Worm (Caenorhabditis elegans) whole organism, young adult: Measurements from ENCODE around the gene R05G6.9.
"Not testable (repeated sequence)": the region's sequence is repeated elsewhere in the genome, so short reads cannot be mapped to it uniquely, and the experiment has no call there.

Experiments
- B0336.3 ChIP-seq: fragments of 200-800 bp; sonication (Bioruptor generic); IDR thresholded peaks from 2 replicates; pipeline ENCODE4 v1.3.6; 2022; ENCODE audit warnings: missing genetic modification characterization, missing compliant biosample characterization
- F49E8.2 ChIP-seq: sonication (generic microtip); optimal IDR thresholded peaks from 3 replicates; lab custom pipeline; 2017; ENCODE audit warnings: missing genetic modification characterization, mild to moderate bottlenecking, missing compliant biosample characterization, antibody characterized with exemption, moderate library complexity; ENCODE audit not compliant: insufficient read depth
- Y53G8AR.9 ChIP-seq: fragments of 200-800 bp; sonication (Bioruptor generic); conservative IDR thresholded peaks from 2 replicates; pipeline ENCODE4 v1.3.6; 2022; ENCODE audit warnings: missing genetic modification reagents, missing genetic modification characterization, missing compliant biosample characterization
- Y79H2A.3 ChIP-seq: fragments of 200-800 bp; sonication (Bioruptor generic); conservative IDR thresholded peaks from 2 replicates; pipeline ENCODE4 v1.3.6; 2022; ENCODE audit warnings: missing genetic modification reagents, missing genetic modification characterization, missing compliant biosample characterization
- Y95B8A.8 ChIP-seq: fragments of 200-800 bp; sonication (Bioruptor generic); IDR thresholded peaks from 2 replicates; pipeline ENCODE4 v1.3.6; 2022; ENCODE audit warnings: missing genetic modification reagents, missing genetic modification characterization, missing compliant biosample characterization
- ama-1 ChIP-seq, 3 experiments: fragments of 150-350 bp in 1 of 3; sonication (generic microtip) in 2 of 3; optimal IDR thresholded peaks; 2 replicates each; lab custom pipeline; 2014 to 2018; ENCODE audit warnings: missing biosample characterization in 2 of 3, missing genetic modification characterization in 2 of 3, missing genetic modification reagents in 2 of 3
- aptf-2 ChIP-seq: fragments of 200-800 bp; sonication (Bioruptor generic); conservative IDR thresholded peaks from 2 replicates; pipeline ENCODE4 v1.3.6; 2022; ENCODE audit warnings: missing genetic modification reagents, missing genetic modification characterization, missing compliant biosample characterization
- athp-1 ChIP-seq: sonication (generic microtip); optimal IDR thresholded peaks from 2 replicates; lab custom pipeline; 2017; ENCODE audit warnings: mild to moderate bottlenecking, missing genetic modification characterization, missing compliant biosample characterization
- attf-3 ChIP-seq: fragments of 200-800 bp; sonication (Bioruptor generic); conservative IDR thresholded peaks from 2 replicates; pipeline ENCODE4 v1.3.6; 2022; ENCODE audit warnings: missing genetic modification reagents, missing genetic modification characterization, missing compliant biosample characterization
- cebp-1 ChIP-seq, 2 experiments: fragments of 200-800 bp in 1 of 2; sonication (Bioruptor generic) in 1 of 2; sonication (generic microtip) in 1 of 2; IDR thresholded peaks in 1 of 2; optimal IDR thresholded peaks in 1 of 2; 2 replicates each; pipeline versions ENCODE4 v1.3.6 to Lab custom; 2017 to 2022; ENCODE audit warnings: missing compliant biosample characterization in 2 of 2, missing genetic modification characterization in 2 of 2, mild to moderate bottlenecking in 1 of 2, missing genetic modification reagents in 1 of 2, moderate library complexity in 1 of 2
- cebp-2 ChIP-seq: fragments of 200-800 bp; sonication (Bioruptor generic); IDR thresholded peaks from 2 replicates; pipeline ENCODE4 v1.3.6; 2022; ENCODE audit warnings: missing genetic modification characterization, missing compliant biosample characterization
- ceh-40 ChIP-seq: fragments of 200-800 bp; sonication (Bioruptor generic); IDR thresholded peaks from 2 replicates; pipeline ENCODE4 v1.3.6; 2022; ENCODE audit warnings: missing genetic modification characterization, missing compliant biosample characterization
- dox-1 ChIP-seq: fragments of 200-800 bp; sonication (Bioruptor generic); IDR thresholded peaks from 2 replicates; pipeline ENCODE4 v1.3.6; 2022; ENCODE audit warnings: missing genetic modification reagents, missing genetic modification characterization, missing compliant biosample characterization
- egl-44 ChIP-seq: fragments of 200-800 bp; sonication (Bioruptor generic); IDR thresholded peaks from 2 replicates; pipeline ENCODE4 v1.3.6; 2022; ENCODE audit warnings: missing genetic modification reagents, missing genetic modification characterization, missing compliant biosample characterization
- egrh-3 ChIP-seq: fragments of 200-800 bp; sonication (Bioruptor generic); IDR thresholded peaks from 2 replicates; pipeline ENCODE4 v1.3.6; 2022; ENCODE audit warnings: missing genetic modification reagents, missing genetic modification characterization, missing compliant biosample characterization
- ekl-4 ChIP-seq: fragments of 200-800 bp; sonication (Bioruptor generic); IDR thresholded peaks from 2 replicates; pipeline ENCODE4 v1.3.6; 2022; ENCODE audit warnings: missing genetic modification reagents, missing genetic modification characterization, missing compliant biosample characterization
- hlh-12 ChIP-seq: sonication (generic microtip); optimal IDR thresholded peaks from 2 replicates; lab custom pipeline; 2016; ENCODE audit warnings: missing genetic modification characterization, missing compliant biosample characterization
- hmg-1.2 ChIP-seq: fragments of 200-800 bp; sonication (Bioruptor generic); IDR thresholded peaks from 2 replicates; pipeline ENCODE4 v1.3.6; 2022; ENCODE audit warnings: missing genetic modification reagents, missing genetic modification characterization, missing compliant biosample characterization
- hrde-1 ChIP-seq: sonication (generic microtip); optimal IDR thresholded peaks from 2 replicates; lab custom pipeline; 2016; ENCODE audit warnings: missing genetic modification characterization, mild to moderate bottlenecking, missing compliant biosample characterization, moderate library complexity, missing genotype, missing genetic modification reagents, borderline replicate concordance
- hsf-1 ChIP-seq: fragments of 200-800 bp; sonication (Bioruptor generic); IDR thresholded peaks from 2 replicates; pipeline ENCODE4 v1.3.6; 2022; ENCODE audit warnings: missing genetic modification reagents, missing genetic modification characterization, missing compliant biosample characterization
- lin-26 ChIP-seq: fragments of 200-800 bp; sonication (Bioruptor generic); IDR thresholded peaks from 2 replicates; pipeline ENCODE4 v1.3.6; 2022; ENCODE audit warnings: missing genetic modification reagents, missing genetic modification characterization, missing compliant biosample characterization
- lin-35 ChIP-seq, 3 experiments: fragments of 150-350 bp in 2 of 3; sonication (generic microtip) in 1 of 3; optimal IDR thresholded peaks; 2 replicates each; lab custom pipeline; 2014 to 2018; ENCODE audit warnings: missing biosample characterization in 3 of 3, missing genetic modification characterization in 3 of 3, missing genetic modification reagents in 3 of 3
- lin-54 ChIP-seq: fragments of 200-800 bp; sonication (Bioruptor generic); optimal IDR thresholded peaks from 2 replicates; lab custom pipeline; 2018; ENCODE audit warnings: mild to moderate bottlenecking, missing genetic modification characterization, missing compliant biosample characterization
- lsl-1 ChIP-seq: fragments of 200-800 bp; sonication (Bioruptor generic); optimal IDR thresholded peaks from 2 replicates; lab custom pipeline; 2018; ENCODE audit warnings: mild to moderate bottlenecking, missing genetic modification characterization, moderate library complexity, missing compliant biosample characterization
- madf-3 ChIP-seq: fragments of 200-800 bp; sonication (Bioruptor generic); IDR thresholded peaks from 2 replicates; pipeline ENCODE4 v1.3.6; 2022; ENCODE audit warnings: missing genetic modification reagents, missing genetic modification characterization, missing compliant biosample characterization
- madf-6 ChIP-seq: fragments of 200-800 bp; sonication (Bioruptor generic); IDR thresholded peaks from 2 replicates; pipeline ENCODE4 v1.3.6; 2022; ENCODE audit warnings: missing genetic modification reagents, missing genetic modification characterization, missing compliant biosample characterization
- mes-4 ChIP-seq: sonication (generic microtip); optimal IDR thresholded peaks from 2 replicates; lab custom pipeline; 2016; ENCODE audit warnings: missing genotype, missing genetic modification characterization, missing compliant biosample characterization
- pbrm-1 ChIP-seq: fragments of 200-800 bp; sonication (Bioruptor generic); IDR thresholded peaks from 2 replicates; pipeline ENCODE4 v1.3.6; 2022; ENCODE audit warnings: missing genetic modification reagents, missing genetic modification characterization, missing compliant biosample characterization
- rcor-1 ChIP-seq: fragments of 200-800 bp; sonication (Bioruptor generic); IDR thresholded peaks from 2 replicates; pipeline ENCODE4 v1.3.6; 2022; ENCODE audit warnings: missing genetic modification reagents, missing genetic modification characterization, missing compliant biosample characterization
- rec-8 ChIP-seq, 2 experiments: sonication (generic microtip); optimal IDR thresholded peaks; 2 replicates each; lab custom pipeline; 2016; ENCODE audit warnings: mild to moderate bottlenecking in 2 of 2, missing genetic modification characterization in 2 of 2, missing genetic modification reagents in 2 of 2, missing genotype in 2 of 2, missing biosample characterization in 1 of 2, missing compliant biosample characterization in 1 of 2, moderate library complexity in 1 of 2
- sea-2 ChIP-seq: fragments of 200-800 bp; sonication (Bioruptor generic); IDR thresholded peaks from 2 replicates; pipeline ENCODE4 v1.3.6; 2022; ENCODE audit warnings: missing genetic modification characterization, missing compliant biosample characterization
- snpc-1.3 ChIP-seq: sonication (generic microtip); optimal IDR thresholded peaks from 2 replicates; lab custom pipeline; 2017; ENCODE audit warnings: missing genetic modification characterization, mild to moderate bottlenecking, missing compliant biosample characterization, antibody characterized with exemption, moderate library complexity, missing genotype, missing genetic modification reagents; ENCODE audit not compliant: insufficient read depth
- snpc-3.4 ChIP-seq: sonication (generic microtip); optimal IDR thresholded peaks from 2 replicates; lab custom pipeline; 2017; ENCODE audit warnings: missing genetic modification characterization, mild to moderate bottlenecking, missing compliant biosample characterization, antibody characterized with exemption, moderate library complexity, missing genotype, missing genetic modification reagents
- snpc-4 ChIP-seq, 5 experiments: fragments of 150-350 bp in 1 of 5; sonication (generic microtip) in 4 of 5; optimal IDR thresholded peaks; 2 replicates each; lab custom pipeline; 2014 to 2018; ENCODE audit warnings: missing genetic modification characterization in 5 of 5, missing biosample characterization in 3 of 5, antibody characterized with exemption in 2 of 5, mild to moderate bottlenecking in 2 of 5, missing compliant biosample characterization in 2 of 5, missing genotype in 2 of 5, moderate library complexity in 2 of 5, missing genetic modification reagents in 1 of 5
- tbp1 ChIP-seq: fragments of 200-800 bp; sonication (Bioruptor generic); optimal IDR thresholded peaks from 2 replicates; lab custom pipeline; 2018; ENCODE audit warnings: mild to moderate bottlenecking, missing genetic modification characterization, missing compliant biosample characterization
- unc-130 ChIP-seq: sonication (generic microtip); optimal IDR thresholded peaks from 2 replicates; lab custom pipeline; 2016; ENCODE audit warnings: missing genetic modification reagents, missing genetic modification characterization, missing compliant biosample characterization
- ztf-25 ChIP-seq: fragments of 200-800 bp; sonication (Bioruptor generic); IDR thresholded peaks from 2 replicates; pipeline ENCODE4 v1.3.6; 2022; ENCODE audit warnings: missing genetic modification reagents, missing genetic modification characterization, missing compliant biosample characterization
- ztf-28 ChIP-seq: fragments of 200-800 bp; sonication (Bioruptor generic); IDR thresholded peaks from 2 replicates; pipeline ENCODE4 v1.3.6; 2022; ENCODE audit warnings: missing genetic modification reagents, missing genetic modification characterization, missing compliant biosample characterization

Gene R05G6.9

DNA sequence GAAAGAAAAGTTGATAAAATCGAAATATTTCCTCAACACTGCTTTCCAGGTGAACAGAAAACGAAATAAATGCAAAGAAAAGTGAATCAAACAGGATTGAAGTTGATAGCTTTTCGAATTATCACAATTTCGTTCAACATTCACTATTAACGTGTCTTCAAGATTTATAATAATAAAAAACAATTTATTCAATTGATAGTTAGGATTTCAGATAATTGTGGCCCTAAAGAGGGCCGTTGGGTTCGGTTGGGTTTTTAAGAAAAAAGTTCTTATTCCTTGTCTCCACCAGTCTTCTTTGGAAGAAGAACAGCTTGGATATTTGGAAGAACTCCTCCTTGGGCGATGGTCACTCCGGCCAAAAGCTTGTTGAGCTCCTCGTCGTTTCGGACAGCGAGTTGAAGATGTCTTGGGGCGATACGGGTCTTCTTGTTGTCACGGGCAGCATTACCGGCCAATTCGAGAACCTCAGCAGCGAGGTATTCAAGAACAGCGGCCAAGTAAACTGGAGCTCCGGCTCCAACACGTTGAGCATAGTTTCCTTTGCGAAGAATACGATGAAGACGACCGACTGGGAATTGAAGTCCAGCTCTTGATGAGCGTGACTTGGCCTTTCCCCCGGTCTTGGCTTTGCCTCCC is 30.4 kb downstream of the R05G6.9 start:
- not testable (repeated sequence) for TF ChIP-seq snpc-4 (GFP tag; optimal IDR thresholded peaks at IDR 0.05; lab: Kevin White, UChicago); cebp-1 (GFP tag; IDR thresholded peaks at IDR 0.05; lab: Robert Waterston, UW); ama-1 (optimal IDR thresholded peaks at IDR 0.05; lab: Kevin White, UChicago)
- TF ChIP-seq snpc-4 (tag; optimal IDR thresholded peaks at IDR 0.05; lab: Kevin White, UChicago) (peak in 1 of 4 experiments; percentile 43), Y79H2A.3 (GFP tag; lab: Robert Waterston, UW) (peak; percentile 49; the same call in 1 of the 2 replicates), egrh-3 (peak; percentile 40; the same call in 1 of the 2 replicates), F49E8.2 (tag; lab: Kevin White, UChicago) (peak; percentile 49), snpc-1.3 (tag; lab: Kevin White, UChicago) (peak; percentile 2), cebp-1 (tag; optimal IDR thresholded peaks at IDR 0.05; lab: Kevin White, UChicago) (peak; percentile 5), hrde-1 (tag; lab: Kevin White, UChicago) (peak; percentile 92), rec-8 (tag; optimal IDR thresholded peaks at IDR 0.05; lab: Kevin White, UChicago) (peak in 1 of 2 experiments; percentile 38), rcor-1 (GFP tag; lab: Robert Waterston, UW) (peak; percentile 25; the same call in 1 of the 2 replicates), lin-26 (GFP tag; lab: Robert Waterston, UW) (peak; percentile 87), sea-2 (GFP tag; lab: Robert Waterston, UW) (0 out of 2 replicates have a peak, but pooled peaks have one; percentile 69), ekl-4 (GFP tag; lab: Robert Waterston, UW) (peak; percentile 37; the same call in 1 of the 2 replicates), ama-1 (GFP tag; optimal IDR thresholded peaks at IDR 0.05; lab: Kevin White, UChicago) (peak; percentile 32 to 33), lsl-1 (GFP tag; lab: Kevin White, UChicago) (peak; percentile 31), ceh-40 (GFP tag; lab: Robert Waterston, UW) (0 out of 2 replicates have a peak, but pooled peaks have one; percentile 3), snpc-3.4 (tag; lab: Kevin White, UChicago) (peak; percentile 49), B0336.3 (GFP tag; lab: Robert Waterston, UW) (0 out of 2 replicates have a peak, but pooled peaks have one; percentile 34), egl-44 (GFP tag; lab: Robert Waterston, UW) (peak; percentile 53; the same call in 1 of the 2 replicates), lin-54 (GFP tag; lab: Kevin White, UChicago) (peak; percentile 47), Y95B8A.8 (GFP tag; lab: Robert Waterston, UW) (peak; percentile 51; the same call in 1 of the 2 replicates)
- TF ChIP-seq, all 124 proteins: peak for 20; not testable (repeated sequence) for 104

DNA sequence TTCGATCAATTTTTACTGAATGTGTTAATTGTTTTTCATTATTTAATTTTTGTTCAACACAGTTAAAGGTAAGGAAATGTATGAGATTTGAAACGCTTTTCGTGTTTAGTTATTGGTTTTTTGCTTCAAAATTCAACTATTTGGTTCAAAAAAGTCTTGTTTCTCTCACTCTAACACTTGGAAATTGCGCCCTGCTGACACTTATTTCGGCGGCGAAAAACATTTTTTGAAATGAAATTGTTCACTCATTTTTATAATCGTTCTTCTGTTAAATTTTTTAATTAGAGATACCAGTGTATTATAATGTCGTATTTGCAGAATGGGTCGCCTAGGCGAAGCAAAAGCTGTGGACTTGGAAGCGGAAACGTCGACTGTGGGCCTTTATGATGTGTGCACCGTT is 37.9 kb downstream of the R05G6.9 start, which contains the start of gene rod-1:
rod-1 (plus strand) TSS at position 319 of the 400 bp plus-strand sequence.
- TF ChIP-seq hmg-1.2 (GFP tag; lab: Robert Waterston, UW) (0 out of 2 replicates have a peak, but pooled peaks have one; percentile 8), ztf-25 (GFP tag; lab: Robert Waterston, UW) (no peak), pbrm-1 (GFP tag; lab: Robert Waterston, UW) (peak; percentile 41; the same call in 1 of the 2 replicates), madf-6 (GFP tag; lab: Robert Waterston, UW) (no peak), cebp-2 (no peak), mes-4 (tag; lab: Kevin White, UChicago) (no peak), snpc-3.4 (tag; lab: Kevin White, UChicago) (no peak)
- TF ChIP-seq, all 124 proteins: peak for 2

- TF ChIP-seq tbp1 (GFP tag; lab: Kevin White, UChicago) (peak; percentile 69), hlh-12 (no peak), F49E8.2 (tag; lab: Kevin White, UChicago) (peak; percentile 84), B0336.3 (GFP tag; lab: Robert Waterston, UW) (0 out of 2 replicates have a peak, but pooled peaks have one; percentile 17), hsf-1 (peak; percentile 73; the same call in 1 of the 2 replicates), attf-3 (GFP tag; lab: Robert Waterston, UW) (no peak), ztf-28 (GFP tag; lab: Robert Waterston, UW) (peak; percentile 67; the same call in 1 of the 2 replicates), madf-3 (GFP tag; lab: Robert Waterston, UW) (peak; percentile 89), snpc-1.3 (tag; lab: Kevin White, UChicago) (peak; percentile 50), unc-130 (peak; percentile 79), lsl-1 (GFP tag; lab: Kevin White, UChicago) (peak; percentile 98), Y53G8AR.9 (GFP tag; lab: Robert Waterston, UW) (0 out of 2 replicates have a peak, but pooled peaks have one; percentile 42), aptf-2 (GFP tag; lab: Robert Waterston, UW) (no peak), athp-1 (tag; lab: Kevin White, UChicago) (peak; percentile 37), hrde-1 (tag; lab: Kevin White, UChicago) (peak; percentile 69), dox-1 (GFP tag; lab: Robert Waterston, UW) (peak; percentile 88), rcor-1 (GFP tag; lab: Robert Waterston, UW) (peak; percentile 80), lin-35 (GFP tag; optimal IDR thresholded peaks at IDR 0.05; lab: Kevin White, UChicago) (peak in 2 of 3 experiments; percentile 25 to 64)
Measured at ce11 chrIV:7477697-7478096, 38.4 kb downstream of the R05G6.9 start.
